Worm (Caenorhabditis elegans): ENCODE measurements around the gene sre-42.

sre-42 gene

ce11 chrII:12341566-12342223 lies 45.0 kb downstream of the sre-42 start:
- TF ChIP-seq unc-55 (GFP tag; optimal IDR thresholded peaks at IDR 0.05) (peak; percentile 24), nhr-25 (tag; optimal IDR thresholded peaks at IDR 0.05) (peak; percentile 17), sem-4 (tag; optimal IDR thresholded peaks at IDR 0.05) (no peak), nhr-129 (tag; optimal IDR thresholded peaks at IDR 0.05) (peak; percentile 28)

- TF ChIP-seq ceh-82 (tag; optimal IDR thresholded peaks at IDR 0.05) (no peak), sma-9 (GFP tag; optimal IDR thresholded peaks at IDR 0.05) (no peak), sma-9 (tag; optimal IDR thresholded peaks at IDR 0.05) (no peak), lin-13 (GFP tag; optimal IDR thresholded peaks at IDR 0.05) (no peak), sma-3 (GFP tag; optimal IDR thresholded peaks at IDR 0.05) (no peak), nhr-237 (tag; optimal IDR thresholded peaks at IDR 0.05) (no peak)
These were observed 47.0 kb downstream of the sre-42 start, which contains the start of gene sop-2 for ce11 chrII:12339644-12340043. sop-2 (plus strand) TSS chrII:12339944.

- TF ChIP-seq nhr-10 (tag; optimal IDR thresholded peaks at IDR 0.05) = no peak
- TF ChIP-seq mab-5 (tag; optimal IDR thresholded peaks at IDR 0.05) = peak; percentile 62
- TF ChIP-seq snpc-4 (tag; optimal IDR thresholded peaks at IDR 0.05) = peak; percentile 56
- no peak for TF ChIP-seq skn-1 (tag; optimal IDR thresholded peaks at IDR 0.05)
- peak; percentile 58 for TF ChIP-seq sma-3 (GFP tag; optimal IDR thresholded peaks at IDR 0.05)
- no peak for TF ChIP-seq lin-39 (tag; optimal IDR thresholded peaks at IDR 0.05)
- no peak for TF ChIP-seq dmd-4 (tag; optimal IDR thresholded peaks at IDR 0.05)
- peak; percentile 9 for TF ChIP-seq egl-27 (tag; optimal IDR thresholded peaks at IDR 0.05)
- TF ChIP-seq nhr-25 (tag; optimal IDR thresholded peaks at IDR 0.05) = peak; percentile 80
- TF ChIP-seq nhr-6 (tag; optimal IDR thresholded peaks at IDR 0.05) = no peak
- peak; percentile 85 for TF ChIP-seq unc-55 (GFP tag; optimal IDR thresholded peaks at IDR 0.05)
- TF ChIP-seq nhr-11 (tag; optimal IDR thresholded peaks at IDR 0.05) = no peak
- peak; percentile 52 for TF ChIP-seq F13H6.1 (tag; optimal IDR thresholded peaks at IDR 0.05)
- peak; percentile 59 for TF ChIP-seq lin-11 (tag; optimal IDR thresholded peaks at IDR 0.05)
- TF ChIP-seq lin-13 (GFP tag; optimal IDR thresholded peaks at IDR 0.05) = peak; percentile 69
- peak; percentile 69 for TF ChIP-seq nhr-129 (tag; optimal IDR thresholded peaks at IDR 0.05)
- peak; percentile 69 for TF ChIP-seq gmeb-1 (tag; optimal IDR thresholded peaks at IDR 0.05)
- TF ChIP-seq Y55F3AM.14 (GFP tag; optimal IDR thresholded peaks at IDR 0.05) = no peak
- no peak for TF ChIP-seq zag-1 (tag; optimal IDR thresholded peaks at IDR 0.05)
- no peak for TF ChIP-seq ZK546.5 (tag; optimal IDR thresholded peaks at IDR 0.05)
- TF ChIP-seq blmp-1 (tag; optimal IDR thresholded peaks at IDR 0.05; ENCODE audit: insufficient read depth) = peak; percentile 4
- TF ChIP-seq fos-1 (tag; optimal IDR thresholded peaks at IDR 0.05) = peak; percentile 71
- peak; percentile 76 to 95 for TF ChIP-seq lsy-2 (tag; optimal IDR thresholded peaks at IDR 0.05)
- peak; percentile 82 for TF ChIP-seq C34F6.9 (tag; optimal IDR thresholded peaks at IDR 0.05)
- TF ChIP-seq ztf-1 (GFP tag; conservative IDR thresholded peaks at IDR 0.05) = no peak
- TF ChIP-seq sma-9 (GFP tag; optimal IDR thresholded peaks at IDR 0.05) = no peak
- no peak for TF ChIP-seq sma-9 (tag; optimal IDR thresholded peaks at IDR 0.05)
- TF ChIP-seq crh-2 (tag; optimal IDR thresholded peaks at IDR 0.05) = peak; percentile 65
- no peak for TF ChIP-seq ama-1 (optimal IDR thresholded peaks at IDR 0.05)
- TF ChIP-seq sem-4 (tag; optimal IDR thresholded peaks at IDR 0.05) = no peak
- TF ChIP-seq unc-39 (tag; optimal IDR thresholded peaks at IDR 0.05) = no peak
- no peak for TF ChIP-seq ceh-16 (tag; optimal IDR thresholded peaks at IDR 0.05)
- no peak for TF ChIP-seq peb-1 (tag; optimal IDR thresholded peaks at IDR 0.05)
- no peak for TF ChIP-seq nhr-23 (tag; optimal IDR thresholded peaks at IDR 0.05)
- TF ChIP-seq nhr-21 (tag; optimal IDR thresholded peaks at IDR 0.05) = peak; percentile 19
- TF ChIP-seq elt-1 (tag; optimal IDR thresholded peaks at IDR 0.05) = no peak
These were observed 47.5 kb downstream of the sre-42 start for ce11 chrII:12339152-12339551.

DNA sequence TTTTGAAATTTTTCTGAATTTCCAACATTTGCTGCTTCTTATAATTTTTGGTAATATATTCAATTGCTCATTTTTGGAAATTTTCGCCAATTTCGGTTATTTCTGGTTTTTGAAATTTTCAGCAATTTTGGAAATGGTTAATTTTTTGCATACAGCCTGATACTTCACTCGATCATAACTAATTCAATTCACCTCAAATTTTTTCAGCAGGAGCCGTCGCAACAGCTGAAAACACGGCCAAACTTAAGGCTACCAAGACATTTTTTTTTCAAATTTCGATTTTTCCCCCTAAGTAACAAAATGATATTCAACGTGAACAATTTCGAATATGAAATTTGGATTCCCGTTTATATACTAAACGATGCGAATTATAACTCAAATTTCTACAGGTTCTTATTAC lies 51.3 kb downstream of the sre-42 start, which contains the start of gene sre-52:
sre-52 (plus strand) TSS at position 301 of the 400 bp plus-strand sequence.
- TF ChIP-seq mdl-1 (tag; optimal IDR thresholded peaks at IDR 0.05) (no peak), ztf-11 (tag; optimal IDR thresholded peaks at IDR 0.05) (no peak)
